Fruit fly (Drosophila melanogaster): ENCODE results near the gene CG14034.

The CG14034 gene

DNA sequence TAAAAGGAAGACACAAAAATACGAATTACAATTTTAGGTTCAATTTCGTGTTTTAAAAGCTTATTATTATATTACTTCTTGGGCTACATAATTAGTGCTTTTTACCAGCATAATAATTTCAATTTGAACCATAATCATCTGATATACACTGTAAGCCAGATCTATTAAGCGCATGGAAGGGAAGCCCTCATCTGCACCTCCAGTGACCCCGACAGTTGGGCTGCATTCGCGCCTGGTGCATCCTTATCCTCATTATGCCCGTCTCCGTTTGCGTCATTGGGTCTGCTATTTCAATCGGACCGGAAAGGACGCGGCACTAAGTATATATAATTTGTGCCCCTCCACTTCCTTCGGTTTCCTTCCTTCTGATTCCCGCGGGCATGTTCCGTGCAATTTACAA, 35.4 kb upstream of the CG14034 start:
- TF ChIP-seq Rel (GFP tag; optimal IDR thresholded peaks at IDR 0.05) (no peak), Rel (tag; optimal IDR thresholded peaks at IDR 0.05) (no peak), HLH106 (tag; optimal IDR thresholded peaks at IDR 0.05) (peak; percentile 15)

- TF ChIP-seq dmrt93B (GFP tag; optimal IDR thresholded peaks at IDR 0.05), result no peak
- no peak for TF ChIP-seq sage (GFP tag; optimal IDR thresholded peaks at IDR 0.05)
- TF ChIP-seq CG32264 (GFP tag; optimal IDR thresholded peaks at IDR 0.05), result no peak
- TF ChIP-seq foxo (GFP tag; optimal IDR thresholded peaks at IDR 0.05), result no peak
- no peak for TF ChIP-seq Dif (GFP tag; optimal IDR thresholded peaks at IDR 0.05; ENCODE audit: partially characterized antibody)
- no peak for TF ChIP-seq Myc (optimal IDR thresholded peaks at IDR 0.05)
Observed at dm6 chr2L:5251150-5251549, 34.8 kb upstream of the CG14034 start.

DNA sequence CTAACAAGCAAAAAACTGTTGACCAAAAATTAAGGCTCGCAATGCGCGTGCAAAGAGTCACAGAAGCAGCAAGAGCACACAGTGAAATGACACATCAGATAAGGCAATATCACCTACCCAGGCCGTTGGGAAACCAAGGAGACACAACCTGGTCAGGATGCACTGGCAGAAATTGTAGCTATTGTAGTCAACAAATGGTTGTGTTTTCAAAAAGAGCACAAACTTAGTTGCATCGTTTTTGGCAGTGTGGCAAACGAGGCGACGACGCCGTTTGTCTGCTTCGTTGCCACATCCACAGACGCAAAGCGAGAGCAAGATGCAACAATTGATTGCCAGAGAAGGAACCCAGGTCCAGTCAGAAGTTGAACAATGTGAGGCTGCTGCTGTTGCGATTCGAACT, 33.4 kb upstream of the CG14034 start:
- peak; percentile 84 for TF ChIP-seq h (GFP tag; optimal IDR thresholded peaks at IDR 0.05)
- no peak for TF ChIP-seq dl (GFP tag; optimal IDR thresholded peaks at IDR 0.05; ENCODE audit: insufficient read depth in 1 of 2, partially characterized antibody in 2 of 2)
- peak; percentile 87 for TF ChIP-seq woc (GFP tag; optimal IDR thresholded peaks at IDR 0.05)
- no peak for TF ChIP-seq Hr78 (GFP tag; optimal IDR thresholded peaks at IDR 0.05)
- TF ChIP-seq CG32264 (GFP tag; optimal IDR thresholded peaks at IDR 0.05), result peak; percentile 32
- TF ChIP-seq br (GFP tag; optimal IDR thresholded peaks at IDR 0.05), result peak; percentile 84
- peak; percentile 41 for TF ChIP-seq Hr83 (GFP tag; optimal IDR thresholded peaks at IDR 0.05; ENCODE audit: poor library complexity, severe bottlenecking)
- TF ChIP-seq Abd-B (GFP tag; optimal IDR thresholded peaks at IDR 0.05), result no peak
- TF ChIP-seq OdsH (GFP tag; optimal IDR thresholded peaks at IDR 0.05), result peak; percentile 63
- TF ChIP-seq tai (GFP tag; optimal IDR thresholded peaks at IDR 0.05), result peak; percentile 51
- TF ChIP-seq HLH106 (tag; optimal IDR thresholded peaks at IDR 0.05), result peak; percentile 71
- TF ChIP-seq brk (GFP tag; optimal IDR thresholded peaks at IDR 0.05), result peak; percentile 62
- no peak for TF ChIP-seq N (GFP tag; optimal IDR thresholded peaks at IDR 0.05)
- peak; percentile 77 for TF ChIP-seq CrebA (GFP tag; optimal IDR thresholded peaks at IDR 0.05; ENCODE audit: borderline replicate concordance)
- no peak for TF ChIP-seq Mio (GFP tag; optimal IDR thresholded peaks at IDR 0.05)
- peak; percentile 75 for TF ChIP-seq Hnf4 (GFP tag; optimal IDR thresholded peaks at IDR 0.05)
- peak; percentile 81 for TF ChIP-seq fru (GFP tag; optimal IDR thresholded peaks at IDR 0.05)
- no peak for TF ChIP-seq Dfd (GFP tag; optimal IDR thresholded peaks at IDR 0.05)
- no peak for TF ChIP-seq usp (GFP tag; optimal IDR thresholded peaks at IDR 0.05)
- TF ChIP-seq lola (GFP tag; optimal IDR thresholded peaks at IDR 0.05), result no peak
- TF ChIP-seq ey (GFP tag; optimal IDR thresholded peaks at IDR 0.05), result peak; percentile 73
- TF ChIP-seq Vsx2 (GFP tag; optimal IDR thresholded peaks at IDR 0.05; ENCODE audit: partially characterized antibody), result no peak
- no peak for TF ChIP-seq sv (GFP tag; optimal IDR thresholded peaks at IDR 0.05)
- TF ChIP-seq dsf (GFP tag; optimal IDR thresholded peaks at IDR 0.05; ENCODE audit: borderline replicate concordance), result no peak
- TF ChIP-seq Myc (optimal IDR thresholded peaks at IDR 0.05), result no peak
- TF ChIP-seq CG9705 (GFP tag; optimal IDR thresholded peaks at IDR 0.05), result peak; percentile 61
- TF ChIP-seq Jra (GFP tag; optimal IDR thresholded peaks at IDR 0.05), result peak; percentile 26
- TF ChIP-seq jim (GFP tag; optimal IDR thresholded peaks at IDR 0.05), result no peak
- peak; percentile 18 for TF ChIP-seq dmrt93B (GFP tag; optimal IDR thresholded peaks at IDR 0.05)
- peak; percentile 75 for TF ChIP-seq psq (GFP tag; optimal IDR thresholded peaks at IDR 0.05)
- no peak for TF ChIP-seq sage (GFP tag; optimal IDR thresholded peaks at IDR 0.05)
- peak in 1 of 2 experiments; percentile 80 for TF ChIP-seq foxo (GFP tag; optimal IDR thresholded peaks at IDR 0.05)
- no peak for TF ChIP-seq Dif (GFP tag; optimal IDR thresholded peaks at IDR 0.05; ENCODE audit: partially characterized antibody)
- no peak for TF ChIP-seq Rel (GFP tag; optimal IDR thresholded peaks at IDR 0.05)
- TF ChIP-seq Rel (tag; optimal IDR thresholded peaks at IDR 0.05), result peak; percentile 36
- TF ChIP-seq rgr (GFP tag; optimal IDR thresholded peaks at IDR 0.05), result peak; percentile 67
- no peak for TF ChIP-seq pan (optimal IDR thresholded peaks at IDR 0.05)
- TF ChIP-seq GATAd (GFP tag; optimal IDR thresholded peaks at IDR 0.05), result no peak
- TF ChIP-seq Sp1 (GFP tag; optimal IDR thresholded peaks at IDR 0.05), result peak; percentile 71

All from whole organism, wandering third instar larva.